Worm (Caenorhabditis elegans): ENCODE data around the gene nipa-1.

- TF ChIP-seq him-1 (tag; optimal IDR thresholded peaks at IDR 0.05) (no peak), W03F9.2 (tag; optimal IDR thresholded peaks at IDR 0.05) (no peak), dao-5 (tag; optimal IDR thresholded peaks at IDR 0.05) (no peak)
Measured at ce11 chrIII:3110614-3111013, 16.3 kb downstream of the nipa-1 start.

All from whole organism, L4/young adult.